Worm (Caenorhabditis elegans) whole organism, dauer: ENCODE data around the gene C25D7.10.
"Not testable (repeated sequence)": the region's sequence is repeated elsewhere in the genome, so short reads cannot be mapped to it uniquely, and the experiment has no call there.

ENCODE experiments used
- unc-62 ChIP-seq: sonication (generic microtip); optimal IDR thresholded peaks from 2 replicates; lab custom pipeline; 2017; ENCODE audit warnings: missing biosample characterization, missing genetic modification reagents, missing genetic modification characterization

The C25D7.10 gene

DNA sequence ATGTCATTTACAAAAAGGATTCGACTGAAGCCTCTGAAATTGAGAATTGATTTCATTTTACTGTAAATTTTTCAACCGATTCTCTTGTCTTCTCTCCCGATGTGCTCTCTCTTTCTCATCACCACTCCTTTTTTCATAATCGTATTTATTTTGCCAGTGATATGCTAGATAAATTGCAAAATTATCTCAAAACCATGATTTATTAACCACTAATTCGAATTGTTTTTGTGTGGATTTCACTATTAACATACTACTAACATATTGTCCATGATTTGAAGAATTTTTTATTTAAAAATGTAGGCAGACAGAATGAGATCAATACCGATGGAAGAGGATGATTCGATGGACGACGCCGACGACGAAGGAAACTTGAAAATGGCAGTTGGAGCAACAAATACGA lies at the start of gene C25D7.10:
TSS of gene C25D7.10 (plus strand) at position 301 of the 400 bp plus-strand sequence.
- TF ChIP-seq unc-62 (GFP tag; lab: Kevin White, UChicago): no peak

- no peak for TF ChIP-seq unc-62 (GFP tag; lab: Kevin White, UChicago)
These were observed 47.0 kb upstream of the C25D7.10 start, which contains the start of gene F14H8.2 for ce11 chrV:15020229-15020628. Gene F14H8.2, minus strand, starts transcription at chrV:15020329.

- TF ChIP-seq unc-62 (GFP tag; lab: Kevin White, UChicago): no peak
These were observed 46.5 kb upstream of the C25D7.10 start, which contains the start of gene F14H8.5 for ce11 chrV:15020732-15021131. Gene F14H8.5, plus strand, starts transcription at chrV:15021032.

DNA sequence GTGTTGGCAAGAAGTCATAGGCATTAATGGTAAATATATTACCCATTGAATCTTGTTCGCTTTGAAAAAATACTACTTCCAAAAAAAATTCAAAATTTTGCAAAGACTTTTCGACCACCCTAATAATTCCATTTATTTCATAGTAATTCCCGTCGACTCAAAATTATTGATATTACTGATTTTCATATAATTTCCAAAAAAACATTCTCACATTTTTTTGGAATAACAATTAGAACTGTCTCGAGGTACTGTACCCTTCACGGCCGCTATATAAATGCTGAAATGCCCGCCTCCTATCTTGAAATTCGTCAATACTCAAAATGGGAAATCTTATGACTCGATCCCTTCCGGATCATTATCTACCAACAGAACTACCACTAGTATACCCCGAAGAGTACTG lies 43.7 kb upstream of the C25D7.10 start, which contains the start of gene F14H8.4:
TSS of gene F14H8.4 (plus strand) at position 301 of the 400 bp plus-strand sequence.
- TF ChIP-seq unc-62 (GFP tag; lab: Kevin White, UChicago): no peak

ce11 chrV:15028896-15029519 lies 38.3 kb upstream of the C25D7.10 start, which contains the start of gene F14H8.8:
Gene F14H8.8, plus strand, starts transcription at chrV:15029469.
- no peak for TF ChIP-seq unc-62 (GFP tag; lab: Kevin White, UChicago)

ce11 chrV:15031373-15031772 lies 35.9 kb upstream of the C25D7.10 start, which contains the start of gene cng-1:
Gene cng-1, minus strand, starts transcription at chrV:15031473.
- TF ChIP-seq unc-62 (GFP tag; lab: Kevin White, UChicago): not testable (repeated sequence)

DNA sequence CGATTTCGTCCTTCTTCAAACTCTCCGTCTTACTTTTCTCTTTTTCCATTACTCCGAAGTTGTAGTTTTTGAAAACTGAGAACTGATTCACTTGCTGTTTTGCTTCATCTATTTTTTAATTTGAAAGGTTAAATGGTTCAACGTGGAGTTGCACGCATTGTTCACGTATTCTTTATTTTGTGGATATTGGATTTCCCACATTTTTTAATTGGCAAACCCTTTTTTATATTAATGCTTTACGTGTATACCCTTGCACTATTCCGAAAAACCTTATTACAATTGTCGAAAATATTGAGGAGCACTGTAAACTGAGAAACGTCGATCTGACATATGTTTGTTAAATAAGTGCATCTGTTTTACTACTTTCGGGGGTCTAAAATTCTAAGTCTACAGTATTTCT lies 30.5 kb upstream of the C25D7.10 start, which contains the start of gene melo-3:
TSS of gene melo-3 (minus strand) at position 101 of the 400 bp plus-strand sequence.
- not testable (repeated sequence) for TF ChIP-seq unc-62 (GFP tag; lab: Kevin White, UChicago)

DNA sequence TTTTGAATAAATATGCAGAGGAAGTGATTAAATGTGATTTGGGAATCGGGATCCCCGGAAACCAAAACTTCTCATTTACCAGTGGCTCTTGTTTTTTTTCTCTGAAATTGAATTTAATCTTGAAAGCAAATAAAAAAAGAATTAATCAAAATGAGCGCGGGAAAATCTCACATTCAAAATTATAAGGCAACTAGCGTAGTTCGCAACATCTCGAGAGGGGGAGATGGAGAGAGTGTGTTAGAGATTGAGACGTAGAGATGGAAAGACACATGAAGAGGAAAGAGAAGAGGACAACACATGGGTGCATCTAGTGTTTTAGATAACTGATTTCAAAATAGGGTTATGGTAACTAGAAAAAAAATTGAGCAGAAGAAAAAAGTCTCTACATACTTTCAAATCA lies 19.2 kb upstream of the C25D7.10 start, which contains the start of gene sdc-3:
TSS of gene sdc-3 (minus strand) at position 101 of the 400 bp plus-strand sequence.
- TF ChIP-seq unc-62 (GFP tag; lab: Kevin White, UChicago): no peak

DNA sequence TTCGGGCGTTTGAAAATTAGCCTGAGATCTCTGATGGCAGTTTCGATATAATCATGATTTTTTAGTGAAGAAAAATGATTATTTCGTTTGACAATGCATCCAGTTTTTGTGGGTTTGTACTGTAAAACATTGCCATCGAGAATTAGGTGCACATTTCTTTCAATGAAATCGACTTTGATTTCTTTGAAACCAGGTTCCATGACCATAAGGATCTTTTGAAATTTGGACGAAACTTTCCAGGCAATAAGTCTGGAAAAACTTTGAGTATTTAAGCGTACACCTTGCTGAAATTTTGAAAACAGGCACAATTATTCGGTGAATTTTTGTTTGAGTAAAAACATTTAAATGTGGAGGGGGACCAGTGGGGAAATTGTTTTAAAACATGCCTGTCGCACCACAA lies 15.5 kb upstream of the C25D7.10 start:
- TF ChIP-seq unc-62 (GFP tag; lab: Kevin White, UChicago): no peak

- TF ChIP-seq unc-62 (GFP tag; lab: Kevin White, UChicago): no peak
These were observed 14.9 kb upstream of the C25D7.10 start, which contains the start of the genes fbxa-82 and C25D7.5 for ce11 chrV:15052368-15052767. Gene fbxa-82, minus strand, starts transcription at chrV:15052530. Gene C25D7.5, plus strand, starts transcription at chrV:15052650.

- no peak for TF ChIP-seq unc-62 (GFP tag; lab: Kevin White, UChicago)
These were observed 12.5 kb upstream of the C25D7.10 start for ce11 chrV:15054733-15055132.

DNA sequence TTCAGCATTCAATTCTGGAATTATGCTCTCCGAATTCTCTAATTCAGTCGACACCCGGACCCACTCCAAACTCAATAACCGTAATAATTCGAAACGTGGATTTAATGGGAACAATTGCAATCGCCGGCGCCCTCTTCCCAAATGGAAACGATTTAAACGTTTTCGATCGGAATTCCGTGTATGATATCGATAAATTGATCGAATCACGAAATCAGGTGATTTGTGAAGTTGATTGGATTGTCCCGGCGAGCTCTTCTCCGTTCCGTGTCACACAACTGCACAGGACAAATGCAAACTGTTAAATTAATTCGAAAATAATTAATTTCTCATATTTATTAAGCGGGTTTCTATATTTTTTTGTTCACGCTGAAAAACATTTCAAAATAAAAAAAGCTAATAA lies 11.4 kb upstream of the C25D7.10 start, which contains the start of gene C25D7.16:
TSS of gene C25D7.16 (plus strand) at position 301 of the 400 bp plus-strand sequence.
- TF ChIP-seq unc-62 (GFP tag; lab: Kevin White, UChicago): no peak

ce11 chrV:15056346-15056839 lies 10.9 kb upstream of the C25D7.10 start:
- no peak for TF ChIP-seq unc-62 (GFP tag; lab: Kevin White, UChicago)

- TF ChIP-seq unc-62 (GFP tag; lab: Kevin White, UChicago): no peak
These were observed 9.5 kb upstream of the C25D7.10 start for ce11 chrV:15057724-15058123.

- no peak for TF ChIP-seq unc-62 (GFP tag; lab: Kevin White, UChicago)
These were observed 8.8 kb upstream of the C25D7.10 start for ce11 chrV:15058423-15058822.

- no peak for TF ChIP-seq unc-62 (GFP tag; lab: Kevin White, UChicago)
These were observed 8.3 kb upstream of the C25D7.10 start for ce11 chrV:15058965-15059364.
